Worm (Caenorhabditis elegans) whole organism, L2 larva: ENCODE results near the gene hpo-34.
A peak's percentile ranks its signal among the peaks of the same experiment; 100 is the strongest.

Experiments used
- C34F6.9 ChIP-seq: fragments of 150-350 bp; optimal IDR thresholded peaks from 2 replicates; lab custom pipeline; 2014; ENCODE audit warnings: missing biosample characterization, missing genetic modification characterization
- Y55F3AM.14 ChIP-seq: fragments of 200-800 bp; sonication (Bioruptor generic); optimal IDR thresholded peaks from 2 replicates; lab custom pipeline; 2018; ENCODE audit warnings: mild to moderate bottlenecking, missing genetic modification characterization, missing compliant biosample characterization
- ZK546.5 ChIP-seq: sonication (generic microtip); optimal IDR thresholded peaks from 2 replicates; lab custom pipeline; 2017; ENCODE audit warnings: missing biosample characterization, missing genetic modification characterization
- alr-1 ChIP-seq: fragments of 150-350 bp; optimal IDR thresholded peaks from 2 replicates; lab custom pipeline; 2014; ENCODE audit warnings: missing biosample characterization, missing genetic modification characterization
- aly-2 ChIP-seq: fragments of 150-350 bp; optimal IDR thresholded peaks from 2 replicates; lab custom pipeline; 2014; ENCODE audit warnings: missing biosample characterization, missing genetic modification characterization
- ama-1 ChIP-seq: fragments of 150-350 bp; optimal IDR thresholded peaks from 2 replicates; lab custom pipeline; 2018; ENCODE audit warnings: inconsistent platforms
- blmp-1 ChIP-seq: sonication (generic microtip); optimal IDR thresholded peaks from 2 replicates; lab custom pipeline; 2017; ENCODE audit warnings: missing genetic modification characterization, mild to moderate bottlenecking, missing compliant biosample characterization, antibody characterized with exemption, moderate library complexity; ENCODE audit not compliant: insufficient read depth
- ceh-82 ChIP-seq: fragments of 150-350 bp; optimal IDR thresholded peaks from 2 replicates; lab custom pipeline; 2014; ENCODE audit warnings: missing biosample characterization, missing genetic modification characterization
- crh-2 ChIP-seq: sonication (generic microtip); optimal IDR thresholded peaks from 2 replicates; lab custom pipeline; 2017; ENCODE audit warnings: missing biosample characterization, missing genetic modification characterization
- dmd-4 ChIP-seq: sonication (generic microtip); optimal IDR thresholded peaks from 2 replicates; lab custom pipeline; 2017; ENCODE audit warnings: missing biosample characterization, missing genetic modification characterization
- egl-27 ChIP-seq: sonication (generic microtip); optimal IDR thresholded peaks from 3 replicates; lab custom pipeline; 2017; ENCODE audit warnings: missing biosample characterization, missing genetic modification reagents, missing genetic modification characterization
- elt-1 ChIP-seq: fragments of 150-350 bp; optimal IDR thresholded peaks from 2 replicates; lab custom pipeline; 2014; ENCODE audit warnings: missing biosample characterization, missing genetic modification characterization
- elt-3 ChIP-seq: sonication (generic microtip); optimal IDR thresholded peaks from 2 replicates; lab custom pipeline; 2017; ENCODE audit warnings: missing biosample characterization, missing genetic modification characterization
- lin-11 ChIP-seq: fragments of 150-350 bp; sonication (generic microtip); optimal IDR thresholded peaks from 2 replicates; lab custom pipeline; 2014; ENCODE audit warnings: missing biosample characterization, missing genetic modification characterization, inconsistent platforms, mixed read lengths
- lin-13 ChIP-seq: fragments of 150-350 bp; optimal IDR thresholded peaks from 2 replicates; lab custom pipeline; 2014; ENCODE audit warnings: missing biosample characterization, missing genetic modification reagents, missing genetic modification characterization
- lin-39 ChIP-seq: fragments of 150-350 bp; optimal IDR thresholded peaks from 2 replicates; lab custom pipeline; 2014; ENCODE audit warnings: missing biosample characterization, missing genetic modification reagents, missing genetic modification characterization
- lsy-2 ChIP-seq, 2 experiments: fragments of 150-350 bp in 1 of 2; sonication (generic microtip) in 1 of 2; optimal IDR thresholded peaks; 2 replicates each; lab custom pipeline; 2014 to 2017; ENCODE audit warnings: missing biosample characterization in 2 of 2, missing genetic modification characterization in 2 of 2
- nhr-11 ChIP-seq: fragments of 150-350 bp; optimal IDR thresholded peaks from 2 replicates; lab custom pipeline; 2014; ENCODE audit warnings: missing biosample characterization, missing genetic modification characterization
- nhr-12 ChIP-seq: fragments of 150-350 bp; optimal IDR thresholded peaks from 2 replicates; lab custom pipeline; 2014; ENCODE audit warnings: missing biosample characterization, missing genetic modification characterization
- nhr-129 ChIP-seq: fragments of 150-350 bp; optimal IDR thresholded peaks from 2 replicates; lab custom pipeline; 2014; ENCODE audit warnings: missing biosample characterization, missing genetic modification characterization
- nhr-21 ChIP-seq: fragments of 150-350 bp; optimal IDR thresholded peaks from 2 replicates; lab custom pipeline; 2014; ENCODE audit warnings: missing biosample characterization, missing genetic modification characterization
- nhr-23 ChIP-seq: fragments of 150-350 bp; optimal IDR thresholded peaks from 2 replicates; lab custom pipeline; 2014; ENCODE audit warnings: missing biosample characterization, missing genetic modification reagents, missing genetic modification characterization
- nhr-237 ChIP-seq: fragments of 150-350 bp; optimal IDR thresholded peaks from 2 replicates; lab custom pipeline; 2014; ENCODE audit warnings: missing biosample characterization, missing genetic modification characterization
- nhr-25 ChIP-seq: fragments of 150-350 bp; sonication (generic microtip); optimal IDR thresholded peaks from 3 replicates; lab custom pipeline; 2014; ENCODE audit warnings: missing biosample characterization, missing genetic modification characterization
- nhr-77 ChIP-seq: fragments of 150-350 bp; optimal IDR thresholded peaks from 2 replicates; lab custom pipeline; 2014; ENCODE audit warnings: missing biosample characterization, missing genetic modification characterization
- peb-1 ChIP-seq: fragments of 150-350 bp; optimal IDR thresholded peaks from 2 replicates; lab custom pipeline; 2014; ENCODE audit warnings: missing biosample characterization, missing genetic modification characterization
- skn-1 ChIP-seq: sonication (generic microtip); optimal IDR thresholded peaks from 2 replicates; lab custom pipeline; 2017; ENCODE audit warnings: missing biosample characterization, missing genetic modification characterization
- sma-3 ChIP-seq: sonication (generic microtip); optimal IDR thresholded peaks from 2 replicates; lab custom pipeline; 2016; ENCODE audit warnings: missing genetic modification reagents, missing genetic modification characterization, missing compliant biosample characterization
- sma-9 ChIP-seq, 2 experiments: fragments of 150-350 bp in 1 of 2; sonication (generic microtip) in 1 of 2; optimal IDR thresholded peaks; 2 replicates each; lab custom pipeline; 2014 to 2016; ENCODE audit warnings: missing genetic modification characterization in 2 of 2, mild to moderate bottlenecking in 1 of 2, missing biosample characterization in 1 of 2, missing compliant biosample characterization in 1 of 2, missing genetic modification reagents in 1 of 2, moderate library complexity in 1 of 2
- snpc-4 ChIP-seq: fragments of 150-350 bp; optimal IDR thresholded peaks from 2 replicates; lab custom pipeline; 2014; ENCODE audit warnings: missing biosample characterization, missing genetic modification characterization
- unc-39 ChIP-seq: fragments of 150-350 bp; optimal IDR thresholded peaks from 2 replicates; lab custom pipeline; 2014; ENCODE audit warnings: missing biosample characterization, missing genetic modification characterization
- unc-55 ChIP-seq: fragments of 150-350 bp; sonication (generic microtip); optimal IDR thresholded peaks from 3 replicates; lab custom pipeline; 2014; ENCODE audit warnings: missing biosample characterization, missing genetic modification reagents, missing genetic modification characterization
- unc-62 ChIP-seq: fragments of 150-350 bp; optimal IDR thresholded peaks from 2 replicates; lab custom pipeline; 2014; ENCODE audit warnings: missing biosample characterization, missing genetic modification reagents, missing genetic modification characterization
- zag-1 ChIP-seq: fragments of 150-350 bp; optimal IDR thresholded peaks from 2 replicates; lab custom pipeline; 2014; ENCODE audit warnings: missing biosample characterization, missing genetic modification characterization
- ztf-1 ChIP-seq: fragments of 200-800 bp; sonication (Bioruptor generic); conservative IDR thresholded peaks from 2 replicates; pipeline ENCODE4 v1.3.6; 2022; ENCODE audit warnings: missing genetic modification characterization, missing compliant biosample characterization
- ztf-11 ChIP-seq: sonication (generic microtip); optimal IDR thresholded peaks from 2 replicates; lab custom pipeline; 2017; ENCODE audit warnings: missing biosample characterization, missing genetic modification characterization
- ztf-4 ChIP-seq: fragments of 150-350 bp; optimal IDR thresholded peaks from 2 replicates; lab custom pipeline; 2014; ENCODE audit warnings: missing biosample characterization, missing genetic modification characterization

hpo-34 gene

ce11 chrX:11541690-11542089 is 22.8 kb upstream of the hpo-34 start:
- TF ChIP-seq aly-2 (tag; lab: Kevin White, UChicago), result no peak
- no peak for TF ChIP-seq lsy-2 (tag; optimal IDR thresholded peaks at IDR 0.05; lab: Kevin White, UChicago)
- no peak for TF ChIP-seq crh-2 (tag; lab: Kevin White, UChicago)
- no peak for TF ChIP-seq lin-13 (GFP tag; lab: Kevin White, UChicago)
- no peak for TF ChIP-seq nhr-77 (tag; lab: Kevin White, UChicago)
- TF ChIP-seq ama-1 (lab: Kevin White, UChicago), result no peak
- TF ChIP-seq peb-1 (tag; lab: Kevin White, UChicago), result no peak
- TF ChIP-seq dmd-4 (tag; lab: Kevin White, UChicago), result no peak
- no peak for TF ChIP-seq nhr-12
- no peak for TF ChIP-seq skn-1 (tag; lab: Kevin White, UChicago)
- TF ChIP-seq egl-27 (tag; lab: Kevin White, UChicago), result no peak
- no peak for TF ChIP-seq nhr-237 (tag; lab: Kevin White, UChicago)
- TF ChIP-seq ztf-1 (GFP tag; lab: Robert Waterston, UW), result no peak
- no peak for TF ChIP-seq lin-11 (tag; lab: Kevin White, UChicago)
- TF ChIP-seq elt-1 (tag; lab: Kevin White, UChicago), result no peak

DNA sequence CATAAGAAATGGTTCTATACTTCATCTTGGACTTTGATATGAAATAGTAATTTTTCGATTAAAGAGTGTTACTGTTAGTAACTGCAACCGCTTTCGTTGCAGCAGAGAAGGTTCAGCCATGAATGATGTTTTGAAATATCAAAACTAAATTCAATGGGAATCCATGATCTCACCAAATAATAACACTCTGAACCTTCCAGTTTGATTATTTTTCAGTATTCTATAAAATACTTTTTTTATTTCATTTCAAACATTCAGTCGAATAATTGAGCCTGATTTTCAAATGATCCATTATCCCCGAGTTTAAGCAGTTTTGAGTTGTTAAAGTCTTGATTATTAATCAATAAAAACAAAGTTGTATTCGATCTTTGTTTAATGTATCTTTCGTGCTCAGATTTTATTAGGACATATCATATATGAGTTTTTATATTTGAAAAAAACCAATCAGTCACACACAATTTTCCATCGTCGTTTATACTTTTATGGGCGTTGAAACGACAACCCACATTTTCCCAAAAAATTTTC is 18.4 kb upstream of the hpo-34 start, which contains the start of gene gcp-2.2:
gcp-2.2 (plus strand) TSS at position 475 of the 525 bp plus-strand sequence.
- no peak for TF ChIP-seq blmp-1 (tag; lab: Kevin White, UChicago)

- no peak for TF ChIP-seq zag-1
- TF ChIP-seq sma-3 (GFP tag; lab: Kevin White, UChicago), result peak; percentile 43
- TF ChIP-seq nhr-23 (tag; lab: Kevin White, UChicago), result no peak
- TF ChIP-seq alr-1, result no peak
- no peak for TF ChIP-seq unc-39
- no peak for TF ChIP-seq C34F6.9
- no peak for TF ChIP-seq nhr-11
- no peak for TF ChIP-seq crh-2 (tag; lab: Kevin White, UChicago)
- TF ChIP-seq lin-39 (tag; lab: Kevin White, UChicago), result no peak
- no peak for TF ChIP-seq dmd-4 (tag; lab: Kevin White, UChicago)
- peak; percentile 2 for TF ChIP-seq nhr-21 (tag; lab: Kevin White, UChicago)
- no peak for TF ChIP-seq unc-55 (GFP tag; lab: Kevin White, UChicago)
- TF ChIP-seq ceh-82 (tag; lab: Kevin White, UChicago), result no peak
- peak; percentile 34 for TF ChIP-seq nhr-25 (tag; lab: Kevin White, UChicago)
- no peak for TF ChIP-seq ztf-11
- TF ChIP-seq egl-27 (tag; lab: Kevin White, UChicago), result no peak
- no peak for TF ChIP-seq unc-62 (GFP tag; lab: Kevin White, UChicago)
- TF ChIP-seq aly-2 (tag; lab: Kevin White, UChicago), result no peak
- TF ChIP-seq peb-1 (tag; lab: Kevin White, UChicago), result no peak
- no peak for TF ChIP-seq nhr-77 (tag; lab: Kevin White, UChicago)
- no peak for TF ChIP-seq elt-3
- TF ChIP-seq nhr-129 (tag; lab: Kevin White, UChicago), result peak; percentile 1
Measured at ce11 chrX:11536408-11536807, 17.5 kb upstream of the hpo-34 start, which contains the start of gene C35C5.9. Gene C35C5.9, plus strand, starts transcription at chrX:11536568.

ce11 chrX:11534443-11534842 is 15.6 kb upstream of the hpo-34 start:
- peak; percentile 50 for TF ChIP-seq nhr-25 (tag; lab: Kevin White, UChicago)
- no peak for TF ChIP-seq lin-39 (tag; lab: Kevin White, UChicago)
- TF ChIP-seq ZK546.5 (tag; lab: Kevin White, UChicago), result no peak
- no peak for TF ChIP-seq Y55F3AM.14 (GFP tag; lab: Kevin White, UChicago)
- no peak for TF ChIP-seq lin-13 (GFP tag; lab: Kevin White, UChicago)
- TF ChIP-seq dmd-4 (tag; lab: Kevin White, UChicago), result no peak
- TF ChIP-seq sma-9 (GFP tag; optimal IDR thresholded peaks at IDR 0.05; lab: Kevin White, UChicago), result peak; percentile 58
- TF ChIP-seq sma-9 (tag; optimal IDR thresholded peaks at IDR 0.05; lab: Kevin White, UChicago), result no peak
- no peak for TF ChIP-seq nhr-12
- no peak for TF ChIP-seq elt-3
- no peak for TF ChIP-seq ztf-4 (tag; lab: Kevin White, UChicago)
- TF ChIP-seq nhr-21 (tag; lab: Kevin White, UChicago), result peak; percentile 50
- TF ChIP-seq blmp-1 (tag; lab: Kevin White, UChicago), result peak; percentile 15
- TF ChIP-seq snpc-4 (tag; lab: Kevin White, UChicago), result no peak
